Fruit fly (Drosophila melanogaster): ENCODE data around the gene tzn.

The tzn gene

DNA sequence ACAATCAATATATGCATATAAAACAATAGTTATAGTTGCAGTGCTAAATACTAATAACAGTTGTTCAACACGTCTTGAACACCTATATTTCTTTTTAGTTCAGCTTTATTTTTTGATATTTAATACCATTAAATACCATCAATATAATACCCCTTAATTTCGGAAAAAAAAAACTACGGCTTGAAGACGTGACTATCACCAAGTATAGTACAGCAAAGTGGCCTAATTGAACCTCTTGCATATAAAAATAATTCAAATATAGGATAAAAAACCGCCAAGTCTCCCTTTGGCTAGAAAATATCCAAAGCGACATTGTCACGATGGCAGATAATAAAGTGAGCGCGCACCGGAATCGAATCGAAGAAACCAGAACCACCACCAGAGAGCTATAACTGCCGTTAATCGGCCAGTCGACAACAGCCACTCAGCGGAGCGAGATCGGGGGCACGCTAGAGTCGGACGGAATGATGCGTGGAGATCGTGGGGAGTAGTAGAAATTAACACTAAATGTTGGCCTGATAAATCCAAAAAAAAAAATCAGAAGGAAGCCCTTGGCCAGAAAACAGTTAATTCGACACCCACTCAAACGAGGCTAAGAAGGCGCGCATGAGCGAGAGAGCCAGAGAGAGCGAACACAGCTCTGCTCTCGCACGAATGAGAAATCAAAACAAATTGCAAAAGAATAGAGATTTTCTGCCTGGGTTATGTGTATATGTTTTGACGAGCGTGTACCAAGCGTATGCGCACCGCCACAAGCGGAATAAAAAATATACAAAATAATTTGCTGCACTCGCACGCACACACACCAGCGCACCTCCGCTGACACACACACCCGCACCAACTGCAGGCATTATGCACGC is 13.4 kb upstream of the tzn start (continued):
- TF ChIP-seq gt (GFP tag; IDR thresholded peaks at IDR 0.05): no peak
- peak; percentile 40 for TF ChIP-seq CG6813 (GFP tag; optimal IDR thresholded peaks at IDR 0.05)
- TF ChIP-seq yki (optimal IDR thresholded peaks at IDR 0.05): peak; percentile 72
- TF ChIP-seq CG8924 (tag; optimal IDR thresholded peaks at IDR 0.05): peak; percentile 40
- peak; percentile 48 for TF ChIP-seq NC2β (GFP tag; optimal IDR thresholded peaks at IDR 0.05)
- no peak for TF ChIP-seq sc (optimal IDR thresholded peaks at IDR 0.05)
- TF ChIP-seq sc (GFP tag; optimal IDR thresholded peaks at IDR 0.05): no peak
- no peak for TF ChIP-seq CG10462 (GFP tag; optimal IDR thresholded peaks at IDR 0.05)
- no peak for TF ChIP-seq Ada2b (GFP tag; IDR thresholded peaks at IDR 0.05)
- TF ChIP-seq CG2875 (GFP tag; optimal IDR thresholded peaks at IDR 0.05): no peak
- TF ChIP-seq ranshi (GFP tag; IDR thresholded peaks at IDR 0.05): peak; percentile 37; the same call in 1 of the 2 replicates
- no peak for TF ChIP-seq tin (GFP tag; optimal IDR thresholded peaks at IDR 0.05)
- no peak for TF ChIP-seq CG11456 (GFP tag; IDR thresholded peaks at IDR 0.05)
- no peak for TF ChIP-seq Ssrp (tag; optimal IDR thresholded peaks at IDR 0.05)
- peak; percentile 41 for TF ChIP-seq CG33557 (GFP tag; optimal IDR thresholded peaks at IDR 0.05)
- TF ChIP-seq toy (GFP tag; IDR thresholded peaks at IDR 0.05): no peak
- TF ChIP-seq NC2α (GFP tag; optimal IDR thresholded peaks at IDR 0.05): no peak
- TF ChIP-seq CG6791 (GFP tag; IDR thresholded peaks at IDR 0.05; ENCODE audit: partially characterized antibody): peak; percentile 41; the same call in 1 of the 3 replicates
- no peak for TF ChIP-seq C15 (GFP tag; IDR thresholded peaks at IDR 0.05)
- TF ChIP-seq zfh2 (GFP tag; optimal IDR thresholded peaks at IDR 0.05): no peak
- peak; percentile 68; the same call in 2 of the 3 replicates for TF ChIP-seq Opbp (GFP tag; IDR thresholded peaks at IDR 0.05; ENCODE audit: partially characterized antibody)
- TF ChIP-seq Mrtf (GFP tag; IDR thresholded peaks at IDR 0.05): no peak
- TF ChIP-seq CG30020 (tag; optimal IDR thresholded peaks at IDR 0.05): peak; percentile 19
- TF ChIP-seq CG7372 (GFP tag; IDR thresholded peaks at IDR 0.05): no peak
- TF ChIP-seq caup (GFP tag; optimal IDR thresholded peaks at IDR 0.05; ENCODE audit: severe bottlenecking): peak; percentile 32
- no peak for TF ChIP-seq HmgD (GFP tag; optimal IDR thresholded peaks at IDR 0.05)
- TF ChIP-seq Awh (GFP tag; IDR thresholded peaks at IDR 0.05): no peak
- TF ChIP-seq jumu (GFP tag; optimal IDR thresholded peaks at IDR 0.05): no peak
- TF ChIP-seq trh (GFP tag; optimal IDR thresholded peaks at IDR 0.05): no peak
- no peak for TF ChIP-seq CG17612 (GFP tag; IDR thresholded peaks at IDR 0.05)
- no peak; the same call in 1 of the 2 replicates for TF ChIP-seq ara (GFP tag; IDR thresholded peaks at IDR 0.05)
- peak; percentile 70 for TF ChIP-seq kah (GFP tag; optimal IDR thresholded peaks at IDR 0.05)
- TF ChIP-seq CG17328 (GFP tag; IDR thresholded peaks at IDR 0.05): no peak
- TF ChIP-seq rib (GFP tag; IDR thresholded peaks at IDR 0.05): peak; percentile 49; the same call in 1 of the 2 replicates
- no peak for TF ChIP-seq lmd (GFP tag; IDR thresholded peaks at IDR 0.05)
- TF ChIP-seq BtbVII (GFP tag; optimal IDR thresholded peaks at IDR 0.05): peak; percentile 37
- TF ChIP-seq sob (GFP tag; IDR thresholded peaks at IDR 0.05): peak; percentile 69
- no peak for TF ChIP-seq nau (GFP tag; optimal IDR thresholded peaks at IDR 0.05)
- no peak for TF ChIP-seq Taf1 (GFP tag; IDR thresholded peaks at IDR 0.05)
- TF ChIP-seq CG7556 (GFP tag; optimal IDR thresholded peaks at IDR 0.05): peak; percentile 55
- peak; percentile 45 for TF ChIP-seq pfk (GFP tag; optimal IDR thresholded peaks at IDR 0.05)
- peak; percentile 51 for TF ChIP-seq CG30403 (GFP tag; optimal IDR thresholded peaks at IDR 0.05)
- TF ChIP-seq fru (optimal IDR thresholded peaks at IDR 0.05): no peak
- TF ChIP-seq CG8765 (GFP tag; IDR thresholded peaks at IDR 0.05): no peak
- peak; percentile 68 for TF ChIP-seq CG2678 (tag; optimal IDR thresholded peaks at IDR 0.05)
- TF ChIP-seq Ravus (GFP tag; IDR thresholded peaks at IDR 0.05): no peak
- no peak for TF ChIP-seq fu2 (GFP tag; optimal IDR thresholded peaks at IDR 0.05)
- TF ChIP-seq ac (GFP tag; optimal IDR thresholded peaks at IDR 0.05): no peak
- TF ChIP-seq CG7928 (GFP tag; optimal IDR thresholded peaks at IDR 0.05): no peak
- peak; percentile 56 for TF ChIP-seq CHES-1-like (GFP tag; optimal IDR thresholded peaks at IDR 0.05)
- no peak for TF ChIP-seq CG14441 (GFP tag; IDR thresholded peaks at IDR 0.05)
